Worm (Caenorhabditis elegans) whole organism, early embryonic: Measurements from ENCODE around the gene aqp-1.

Experiments
- ama-1 ChIP-seq: fragments of 150-350 bp; optimal IDR thresholded peaks from 2 replicates; lab custom pipeline; 2014
- flt-1 ChIP-seq: fragments of 200-800 bp; sonication (Bioruptor generic); IDR thresholded peaks from 2 replicates; pipeline ENCODE4 v1.3.6; 2022; ENCODE audit warnings: missing genetic modification characterization, missing compliant biosample characterization
- hmbx-1 ChIP-seq: sonication (generic microtip); optimal IDR thresholded peaks from 2 replicates; lab custom pipeline; 2016; ENCODE audit warnings: mild to moderate bottlenecking, missing genetic modification characterization, missing compliant biosample characterization
- hnd-1 ChIP-seq: sonication (generic microtip); optimal IDR thresholded peaks from 2 replicates; lab custom pipeline; 2016; ENCODE audit warnings: missing genetic modification characterization, missing compliant biosample characterization
- scrt-1 ChIP-seq: fragments of 200-800 bp; sonication (Bioruptor generic); IDR thresholded peaks from 2 replicates; pipeline ENCODE4 v1.3.6; 2022; ENCODE audit warnings: missing genetic modification characterization, missing compliant biosample characterization
- tbx-11 ChIP-seq: fragments of 200-800 bp; sonication (Bioruptor generic); IDR thresholded peaks from 2 replicates; pipeline ENCODE4 v1.3.6; 2022; ENCODE audit warnings: missing genetic modification characterization, missing compliant biosample characterization
- tbx-37 ChIP-seq: fragments of 200-800 bp; sonication (Bioruptor generic); conservative IDR thresholded peaks from 2 replicates; pipeline ENCODE4 v1.3.6; 2022; ENCODE audit warnings: missing genetic modification reagents, missing genetic modification characterization, missing compliant biosample characterization

DNA sequence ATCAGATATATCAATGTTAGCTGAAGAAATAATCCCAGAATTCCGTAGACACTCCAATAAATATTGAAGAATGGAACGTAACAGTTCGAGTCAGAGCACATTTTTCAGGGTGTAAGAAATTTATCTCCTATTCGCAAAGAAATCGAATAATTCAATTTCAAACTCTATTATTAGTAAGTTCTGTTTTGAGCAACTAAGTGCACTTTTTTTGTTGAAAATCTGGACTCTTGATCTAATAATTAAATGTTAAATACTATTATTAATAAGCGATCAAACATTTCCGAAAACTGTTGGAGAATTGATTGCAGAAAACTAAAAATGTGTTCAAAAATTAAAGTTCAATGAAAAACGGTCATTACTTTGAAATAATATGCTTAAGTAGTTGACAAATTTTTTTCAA is 35.0 kb downstream of the aqp-1 start, which contains the start of gene srd-56:
- TF ChIP-seq ama-1 (no peak), hnd-1 (tag; lab: Kevin White, UChicago) (no peak), scrt-1 (GFP tag; lab: Robert Waterston, UW) (no peak), tbx-37 (GFP tag; lab: Robert Waterston, UW) (no peak), tbx-11 (GFP tag; lab: Robert Waterston, UW) (no peak), flt-1 (GFP tag; lab: Robert Waterston, UW) (no peak), hmbx-1 (tag; lab: Kevin White, UChicago) (no peak)
